Worm (Caenorhabditis elegans) whole organism, late embryonic: ENCODE data around the gene R05H10.1.

Source experiments
- C08G9.2 ChIP-seq: sonication (generic microtip); optimal IDR thresholded peaks from 2 replicates; lab custom pipeline; 2016; ENCODE audit warnings: mild to moderate bottlenecking, missing genetic modification characterization, moderate library complexity, missing compliant biosample characterization
- C38D4.7 ChIP-seq: fragments of 200-800 bp; sonication (Bioruptor generic); optimal IDR thresholded peaks from 2 replicates; lab custom pipeline; 2018; ENCODE audit warnings: mild to moderate bottlenecking, missing genetic modification characterization, moderate library complexity, missing compliant biosample characterization
- F13H6.1 ChIP-seq: sonication (generic microtip); optimal IDR thresholded peaks from 2 replicates; lab custom pipeline; 2016; ENCODE audit warnings: missing genetic modification characterization, missing compliant biosample characterization
- K09A11.1 ChIP-seq: sonication (generic microtip); optimal IDR thresholded peaks from 2 replicates; lab custom pipeline; 2017; ENCODE audit warnings: antibody characterized with exemption, mild to moderate bottlenecking, missing genetic modification characterization, missing compliant biosample characterization; ENCODE audit not compliant: insufficient read depth
- T23F11.4 ChIP-seq: fragments of 200-800 bp; sonication (Bioruptor generic); optimal IDR thresholded peaks from 2 replicates; lab custom pipeline; 2018; ENCODE audit warnings: mild to moderate bottlenecking, missing genetic modification characterization, missing compliant biosample characterization
- Y22D7AL.16 ChIP-seq: sonication (generic microtip); optimal IDR thresholded peaks from 2 replicates; lab custom pipeline; 2016; ENCODE audit warnings: missing genetic modification characterization, missing compliant biosample characterization
- ama-1 ChIP-seq: fragments of 150-350 bp; optimal IDR thresholded peaks from 2 replicates; lab custom pipeline; 2014
- ceh-14 ChIP-seq: sonication (generic microtip); optimal IDR thresholded peaks from 2 replicates; lab custom pipeline; 2016; ENCODE audit warnings: missing genotype, missing genetic modification characterization, missing compliant biosample characterization
- ceh-19 ChIP-seq: fragments of 200-800 bp; sonication (Bioruptor generic); optimal IDR thresholded peaks from 2 replicates; lab custom pipeline; 2018; ENCODE audit warnings: mild to moderate bottlenecking, missing genetic modification characterization, missing compliant biosample characterization
- ceh-2 ChIP-seq: sonication (generic microtip); optimal IDR thresholded peaks from 2 replicates; lab custom pipeline; 2016; ENCODE audit warnings: missing genotype, missing genetic modification characterization, missing compliant biosample characterization
- ceh-22 ChIP-seq: sonication (generic microtip); optimal IDR thresholded peaks from 2 replicates; lab custom pipeline; 2017; ENCODE audit warnings: missing biosample characterization, missing genetic modification characterization
- ceh-24 ChIP-seq: sonication (generic microtip); optimal IDR thresholded peaks from 2 replicates; lab custom pipeline; 2016; ENCODE audit warnings: mild to moderate bottlenecking, missing genetic modification characterization, missing compliant biosample characterization
- ceh-31 ChIP-seq: sonication (generic microtip); optimal IDR thresholded peaks from 2 replicates; lab custom pipeline; 2016; ENCODE audit warnings: missing genetic modification characterization, missing compliant biosample characterization
- ceh-45 ChIP-seq: fragments of 200-800 bp; sonication (Bioruptor generic); IDR thresholded peaks from 2 replicates; pipeline ENCODE4 v1.3.6; 2022; ENCODE audit warnings: missing genetic modification reagents, missing genetic modification characterization, missing compliant biosample characterization
- ceh-48 ChIP-seq: sonication (generic microtip); optimal IDR thresholded peaks from 2 replicates; lab custom pipeline; 2016; ENCODE audit warnings: missing genetic modification characterization, inconsistent platforms, missing compliant biosample characterization
- ceh-6 ChIP-seq: fragments of 200-800 bp; sonication (Bioruptor generic); optimal IDR thresholded peaks from 2 replicates; lab custom pipeline; 2018; ENCODE audit warnings: mild to moderate bottlenecking, missing genetic modification characterization, missing compliant biosample characterization
- ceh-9 ChIP-seq: sonication (generic microtip); optimal IDR thresholded peaks from 2 replicates; lab custom pipeline; 2016; ENCODE audit warnings: mild to moderate bottlenecking, missing genetic modification characterization, inconsistent platforms, missing compliant biosample characterization
- che-1 ChIP-seq: sonication (generic microtip); optimal IDR thresholded peaks from 2 replicates; lab custom pipeline; 2016; ENCODE audit warnings: mild to moderate bottlenecking, missing genetic modification characterization, missing compliant biosample characterization
- dve-1 ChIP-seq: sonication (generic microtip); optimal IDR thresholded peaks from 2 replicates; lab custom pipeline; 2017; ENCODE audit warnings: antibody characterized with exemption, mild to moderate bottlenecking, missing genetic modification characterization, missing compliant biosample characterization
- elt-4 ChIP-seq: sonication (generic microtip); optimal IDR thresholded peaks from 2 replicates; lab custom pipeline; 2016; ENCODE audit warnings: missing genetic modification characterization, missing compliant biosample characterization
- ets-4 ChIP-seq: sonication (generic microtip); optimal IDR thresholded peaks from 2 replicates; lab custom pipeline; 2016; ENCODE audit warnings: missing genetic modification characterization, missing compliant biosample characterization
- eyg-1 ChIP-seq: sonication (generic microtip); optimal IDR thresholded peaks from 2 replicates; lab custom pipeline; 2016; ENCODE audit warnings: missing genotype, missing genetic modification characterization, missing compliant biosample characterization
- fax-1 ChIP-seq: sonication (generic microtip); optimal IDR thresholded peaks from 2 replicates; lab custom pipeline; 2016; ENCODE audit warnings: missing genotype, missing genetic modification characterization, missing compliant biosample characterization
- fkh-6 ChIP-seq: sonication (generic microtip); optimal IDR thresholded peaks from 2 replicates; lab custom pipeline; 2016; ENCODE audit warnings: missing genetic modification characterization, missing compliant biosample characterization
- hlh-13 ChIP-seq: fragments of 200-800 bp; sonication (Bioruptor generic); optimal IDR thresholded peaks from 2 replicates; lab custom pipeline; 2018; ENCODE audit warnings: mild to moderate bottlenecking, missing genetic modification characterization, missing compliant biosample characterization
- hlh-15 ChIP-seq: sonication (generic microtip); optimal IDR thresholded peaks from 2 replicates; lab custom pipeline; 2016; ENCODE audit warnings: missing genetic modification characterization, missing compliant biosample characterization
- hlh-6 ChIP-seq: sonication (generic microtip); optimal IDR thresholded peaks from 2 replicates; lab custom pipeline; 2016; ENCODE audit warnings: missing genotype, missing genetic modification characterization, missing compliant biosample characterization
- hlh-8 ChIP-seq: sonication (generic microtip); optimal IDR thresholded peaks from 2 replicates; lab custom pipeline; 2016; ENCODE audit warnings: missing genotype, missing genetic modification characterization, missing compliant biosample characterization
- lim-6 ChIP-seq: sonication (generic microtip); optimal IDR thresholded peaks from 2 replicates; lab custom pipeline; 2016; ENCODE audit warnings: missing genetic modification characterization, missing compliant biosample characterization
- lin-11 ChIP-seq: fragments of 200-800 bp; sonication (Bioruptor generic); optimal IDR thresholded peaks from 2 replicates; lab custom pipeline; 2018; ENCODE audit warnings: mild to moderate bottlenecking, missing genetic modification characterization, missing compliant biosample characterization
- mec-3 ChIP-seq: sonication (generic microtip); optimal IDR thresholded peaks from 2 replicates; lab custom pipeline; 2016; ENCODE audit warnings: borderline replicate concordance, missing genetic modification characterization, missing compliant biosample characterization
- nhr-232 ChIP-seq: sonication (generic microtip); optimal IDR thresholded peaks from 2 replicates; lab custom pipeline; 2016; ENCODE audit warnings: missing genetic modification characterization, missing compliant biosample characterization
- npax-4 ChIP-seq: sonication (generic microtip); optimal IDR thresholded peaks from 2 replicates; lab custom pipeline; 2016; ENCODE audit warnings: missing genetic modification characterization, missing compliant biosample characterization
- pat-9 ChIP-seq: fragments of 200-800 bp; sonication (Bioruptor generic); optimal IDR thresholded peaks from 2 replicates; lab custom pipeline; 2018; ENCODE audit warnings: mild to moderate bottlenecking, missing genetic modification characterization, moderate library complexity, missing compliant biosample characterization
- pha-2 ChIP-seq: sonication (generic microtip); optimal IDR thresholded peaks from 2 replicates; lab custom pipeline; 2017; ENCODE audit warnings: mild to moderate bottlenecking, missing genetic modification characterization, missing compliant biosample characterization
- pha-4 ChIP-seq: fragments of 150-350 bp; optimal IDR thresholded peaks from 2 replicates; lab custom pipeline; 2018; ENCODE audit warnings: missing biosample characterization, missing genetic modification reagents, missing genetic modification characterization
- pqm-1 ChIP-seq: sonication (generic microtip); optimal IDR thresholded peaks from 2 replicates; lab custom pipeline; 2016; ENCODE audit warnings: missing genetic modification characterization, missing compliant biosample characterization
- pros-1 ChIP-seq: fragments of 150-350 bp; optimal IDR thresholded peaks from 2 replicates; lab custom pipeline; 2014; ENCODE audit warnings: missing biosample characterization, missing genetic modification reagents, missing genetic modification characterization
- ref-2 ChIP-seq: sonication (generic microtip); optimal IDR thresholded peaks from 2 replicates; lab custom pipeline; 2016; ENCODE audit warnings: missing genetic modification characterization, missing compliant biosample characterization
- rnt-1 ChIP-seq: sonication (generic microtip); optimal IDR thresholded peaks from 2 replicates; lab custom pipeline; 2016; ENCODE audit warnings: missing genetic modification characterization, missing compliant biosample characterization
- sox-2 ChIP-seq: fragments of 200-800 bp; sonication (Bioruptor generic); IDR thresholded peaks from 2 replicates; pipeline ENCODE4 v1.3.6; 2022; ENCODE audit warnings: missing genetic modification reagents, missing genetic modification characterization, missing compliant biosample characterization
- sox-4 ChIP-seq: sonication (generic microtip); optimal IDR thresholded peaks from 2 replicates; lab custom pipeline; 2017; ENCODE audit warnings: mild to moderate bottlenecking, missing genetic modification characterization, inconsistent platforms, missing compliant biosample characterization
- syd-9 ChIP-seq: sonication (generic microtip); optimal IDR thresholded peaks from 2 replicates; lab custom pipeline; 2016; ENCODE audit warnings: mild to moderate bottlenecking, missing genetic modification characterization, moderate library complexity, missing compliant biosample characterization
- tbx-2 ChIP-seq: sonication (generic microtip); optimal IDR thresholded peaks from 2 replicates; lab custom pipeline; 2016; ENCODE audit warnings: missing genetic modification characterization, missing compliant biosample characterization
- tbx-7 ChIP-seq: sonication (generic microtip); optimal IDR thresholded peaks from 2 replicates; lab custom pipeline; 2016; ENCODE audit warnings: missing genotype, missing genetic modification characterization, missing compliant biosample characterization
- ttx-3 ChIP-seq: sonication (generic microtip); optimal IDR thresholded peaks from 2 replicates; lab custom pipeline; 2016; ENCODE audit warnings: missing genetic modification reagents, missing genetic modification characterization, missing compliant biosample characterization
- unc-55 ChIP-seq: sonication (generic microtip); optimal IDR thresholded peaks from 2 replicates; lab custom pipeline; 2017; ENCODE audit warnings: missing biosample characterization, missing genetic modification reagents, missing genetic modification characterization
- unc-86 ChIP-seq: sonication (generic microtip); optimal IDR thresholded peaks from 2 replicates; lab custom pipeline; 2016; ENCODE audit warnings: missing genetic modification characterization, missing compliant biosample characterization
- zip-5 ChIP-seq: sonication (generic microtip); optimal IDR thresholded peaks from 2 replicates; lab custom pipeline; 2016; ENCODE audit warnings: missing genetic modification characterization, missing compliant biosample characterization
- ztf-16 ChIP-seq: sonication (generic microtip); optimal IDR thresholded peaks from 2 replicates; lab custom pipeline; 2017; ENCODE audit warnings: missing genetic modification characterization, missing compliant biosample characterization

The R05H10.1 gene

DNA sequence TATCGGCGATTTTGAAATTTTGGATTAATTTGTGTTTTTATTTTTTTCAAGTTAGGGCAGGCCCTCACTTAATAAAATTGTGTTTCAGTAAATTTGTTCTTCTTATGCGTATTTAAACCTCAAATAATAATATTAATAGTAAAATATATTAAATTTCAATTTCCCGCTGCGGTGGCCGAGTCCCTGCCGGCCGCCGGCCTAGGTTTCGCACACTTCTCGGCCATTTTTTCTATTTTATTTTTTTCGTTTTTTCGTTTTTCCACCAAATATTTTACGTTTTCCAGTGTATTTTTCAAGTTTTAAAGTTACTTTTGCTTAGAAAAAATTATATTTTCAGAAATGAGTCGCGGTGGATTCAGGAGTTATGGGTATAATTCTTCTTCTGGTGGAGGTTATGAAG lies 5.3 kb downstream of the R05H10.1 start, which contains the start of gene rbm-28 (continued):
- no peak for TF ChIP-seq pat-9
- no peak for TF ChIP-seq ceh-9 (tag; lab: Kevin White, UChicago)
- TF ChIP-seq hlh-6 (tag; lab: Kevin White, UChicago): no peak
- no peak for TF ChIP-seq ztf-16 (tag; lab: Kevin White, UChicago)
- TF ChIP-seq elt-4 (tag; lab: Kevin White, UChicago): no peak
- no peak for TF ChIP-seq unc-86
- peak; percentile 14 for TF ChIP-seq tbx-2 (tag; lab: Kevin White, UChicago)
- peak; percentile 24 for TF ChIP-seq pha-2 (tag; lab: Kevin White, UChicago)
- TF ChIP-seq hlh-8 (tag; lab: Kevin White, UChicago): peak; percentile 66
- no peak for TF ChIP-seq sox-4 (tag; lab: Kevin White, UChicago)
- peak; percentile 1 for TF ChIP-seq ceh-19 (GFP tag; lab: Kevin White, UChicago)
- TF ChIP-seq ttx-3 (tag; lab: Kevin White, UChicago): no peak
- TF ChIP-seq unc-55 (GFP tag; lab: Kevin White, UChicago): no peak
- peak; percentile 19 for TF ChIP-seq ref-2 (tag; lab: Kevin White, UChicago)
- TF ChIP-seq fkh-6 (tag; lab: Kevin White, UChicago): no peak
- peak; percentile 44 for TF ChIP-seq tbx-7 (tag; lab: Kevin White, UChicago)
- TF ChIP-seq ceh-24: no peak
- TF ChIP-seq fax-1 (tag; lab: Kevin White, UChicago): no peak
- no peak for TF ChIP-seq eyg-1 (tag; lab: Kevin White, UChicago)
- TF ChIP-seq che-1 (tag; lab: Kevin White, UChicago): peak; percentile 39
- peak; percentile 37 for TF ChIP-seq C08G9.2 (tag; lab: Kevin White, UChicago)
- TF ChIP-seq ets-4 (tag; lab: Kevin White, UChicago): peak; percentile 59
- no peak for TF ChIP-seq lin-11
- no peak for TF ChIP-seq hlh-13 (GFP tag; lab: Kevin White, UChicago)
- TF ChIP-seq Y22D7AL.16 (tag; lab: Kevin White, UChicago): no peak
- no peak for TF ChIP-seq pha-4 (tag; lab: Kevin White, UChicago)
- TF ChIP-seq F13H6.1 (tag; lab: Kevin White, UChicago): no peak
- no peak for TF ChIP-seq hlh-15 (tag; lab: Kevin White, UChicago)
- no peak for TF ChIP-seq ceh-45 (GFP tag; lab: Robert Waterston, UW)
- TF ChIP-seq ama-1 (lab: Kevin White, UChicago): no peak
- TF ChIP-seq mec-3: no peak
- peak; percentile 61 for TF ChIP-seq ceh-31 (tag; lab: Kevin White, UChicago)
- TF ChIP-seq rnt-1 (tag; lab: Kevin White, UChicago): no peak
- peak; percentile 49 for TF ChIP-seq ceh-2
- TF ChIP-seq ceh-6 (GFP tag; lab: Kevin White, UChicago): no peak
- TF ChIP-seq zip-5 (tag; lab: Kevin White, UChicago): peak; percentile 49
- no peak for TF ChIP-seq ceh-14 (tag; lab: Kevin White, UChicago)
- TF ChIP-seq C38D4.7 (GFP tag; lab: Kevin White, UChicago): no peak
- no peak for TF ChIP-seq dve-1 (tag; lab: Kevin White, UChicago)
- no peak for TF ChIP-seq pqm-1 (tag; lab: Kevin White, UChicago)
- TF ChIP-seq nhr-232 (tag; lab: Kevin White, UChicago): no peak

DNA sequence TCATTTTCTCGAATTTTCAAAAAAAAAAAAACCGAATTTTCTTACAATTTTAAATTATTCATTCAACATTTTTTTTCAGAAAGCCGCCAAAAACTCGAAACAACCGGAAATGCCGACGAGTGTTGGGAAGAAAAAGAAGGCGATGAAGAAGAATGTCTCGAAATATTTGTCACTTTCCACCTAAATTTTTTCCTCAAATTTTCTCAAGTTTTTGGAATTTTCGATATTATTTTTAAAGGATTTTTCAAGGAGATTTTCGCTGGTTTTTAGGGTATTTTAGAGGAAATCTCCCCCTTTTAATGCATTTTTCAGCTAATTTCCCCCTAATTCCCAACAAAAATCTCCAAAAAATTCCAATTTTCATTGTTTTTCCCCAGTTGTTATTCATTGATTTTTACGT lies 14.5 kb downstream of the R05H10.1 start:
- no peak for TF ChIP-seq ceh-22 (tag; lab: Kevin White, UChicago)
- no peak for TF ChIP-seq fax-1 (tag; lab: Kevin White, UChicago)
- no peak for TF ChIP-seq npax-4 (tag; lab: Kevin White, UChicago)
- no peak for TF ChIP-seq pha-2 (tag; lab: Kevin White, UChicago)
- no peak for TF ChIP-seq ceh-9 (tag; lab: Kevin White, UChicago)
- no peak for TF ChIP-seq C08G9.2 (tag; lab: Kevin White, UChicago)
- TF ChIP-seq syd-9: no peak
- TF ChIP-seq sox-2 (GFP tag; lab: Robert Waterston, UW): no peak
- no peak for TF ChIP-seq pros-1
- TF ChIP-seq ceh-2: no peak
- no peak for TF ChIP-seq ceh-48 (tag; lab: Kevin White, UChicago)
- no peak for TF ChIP-seq ztf-16 (tag; lab: Kevin White, UChicago)
- TF ChIP-seq lim-6: no peak
- TF ChIP-seq K09A11.1 (tag; lab: Kevin White, UChicago): no peak
- no peak for TF ChIP-seq ama-1 (lab: Kevin White, UChicago)
- no peak for TF ChIP-seq T23F11.4 (GFP tag; lab: Kevin White, UChicago)
